Comparison of ENCODE assay signal across 3 fruit fly cellular contexts in genomic region chr3R:31310300-31310699, dm6.
TF ChIP-seq lines count a peak whose summit lies in the region.

No protein-coding gene starts in this region.

- TF ChIP-seq CTCF in whole organism, embryonic (GFP tag; optimal IDR thresholded peaks at IDR 0.05; lab: Kevin White, UChicago): no peak

TF ChIP-seq in whole organism, embryonic, 481 proteins besides CTCF, POLR2A, EP300 and RAD21 (continues in another document):
- no peak for TF ChIP-seq corto (GFP tag; optimal IDR thresholded peaks at IDR 0.05; lab: Kevin White, UChicago)
- no peak for TF ChIP-seq repo (GFP tag; optimal IDR thresholded peaks at IDR 0.05; lab: Kevin White, UChicago)
- no peak for TF ChIP-seq Hsf (GFP tag; optimal IDR thresholded peaks at IDR 0.05; lab: Kevin White, UChicago)
- TF ChIP-seq crol (GFP tag; IDR thresholded peaks at IDR 0.05; lab: Robert Waterston, UW): peak; percentile 91
- no peak for TF ChIP-seq CG2120 (GFP tag; optimal IDR thresholded peaks at IDR 0.05; lab: Kevin White, UChicago)
- peak; percentile 47; the same call in 1 of the 2 replicates for TF ChIP-seq Drgx (GFP tag; IDR thresholded peaks at IDR 0.05; lab: Robert Waterston, UW)
- no peak for TF ChIP-seq CG11247 (GFP tag; IDR thresholded peaks at IDR 0.05; lab: Robert Waterston, UW)
- peak; percentile 1 for TF ChIP-seq CG12769 (tag; optimal IDR thresholded peaks at IDR 0.05; lab: Kevin White, UChicago)
- TF ChIP-seq pum (GFP tag; optimal IDR thresholded peaks at IDR 0.05; lab: Kevin White, UChicago): no peak
- TF ChIP-seq HLH4C (GFP tag; IDR thresholded peaks at IDR 0.05; lab: Robert Waterston, UW; ENCODE audit: partially characterized antibody): 0 out of 3 replicates have a peak, but pooled peaks have one; percentile 14
- TF ChIP-seq B-H2 (GFP tag; optimal IDR thresholded peaks at IDR 0.05; lab: Kevin White, UChicago): no peak
- no peak for TF ChIP-seq BEAF-32 (GFP tag; optimal IDR thresholded peaks at IDR 0.05; lab: Kevin White, UChicago)
- no peak for TF ChIP-seq dimm (GFP tag; IDR thresholded peaks at IDR 0.05; lab: Robert Waterston, UW)
- TF ChIP-seq CG3407 (GFP tag; optimal IDR thresholded peaks at IDR 0.05; lab: Kevin White, UChicago): no peak
- TF ChIP-seq Ets97D (GFP tag; optimal IDR thresholded peaks at IDR 0.05; lab: Kevin White, UChicago): no peak
- TF ChIP-seq Hmx (GFP tag; optimal IDR thresholded peaks at IDR 0.05; lab: Kevin White, UChicago): no peak
- TF ChIP-seq Dbx (GFP tag; IDR thresholded peaks at IDR 0.05; lab: Robert Waterston, UW): no peak
- TF ChIP-seq chinmo (GFP tag; IDR thresholded peaks at IDR 0.05; lab: Robert Waterston, UW; ENCODE audit: partially characterized antibody): 0 out of 4 replicates have a peak, but pooled peaks have one; percentile 7
- no peak for TF ChIP-seq HLHmδ (GFP tag; optimal IDR thresholded peaks at IDR 0.05; lab: Kevin White, UChicago)
- TF ChIP-seq CG16779 (GFP tag; IDR thresholded peaks at IDR 0.05; lab: Robert Waterston, UW): no peak
- TF ChIP-seq maf-S (GFP tag; optimal IDR thresholded peaks at IDR 0.05; lab: Kevin White, UChicago): no peak
- no peak for TF ChIP-seq kay (GFP tag; optimal IDR thresholded peaks at IDR 0.05; lab: Kevin White, UChicago)
- TF ChIP-seq CG9932 (GFP tag; IDR thresholded peaks at IDR 0.05; lab: Robert Waterston, UW): peak; percentile 15; the same call in 1 of the 2 replicates
- no peak for TF ChIP-seq Hr78 (GFP tag; optimal IDR thresholded peaks at IDR 0.05; lab: Kevin White, UChicago)
- no peak for TF ChIP-seq CG15269 (tag; optimal IDR thresholded peaks at IDR 0.05; lab: Kevin White, UChicago)
- no peak for TF ChIP-seq Vsx1 (GFP tag; optimal IDR thresholded peaks at IDR 0.05; lab: Kevin White, UChicago)
- TF ChIP-seq scrt (GFP tag; optimal IDR thresholded peaks at IDR 0.05; lab: Kevin White, UChicago): no peak
- no peak for TF ChIP-seq CG8290 (GFP tag; optimal IDR thresholded peaks at IDR 0.05; lab: Kevin White, UChicago)
- TF ChIP-seq CG8290 (tag; optimal IDR thresholded peaks at IDR 0.05; lab: Kevin White, UChicago): peak in 1 of 2 experiments; percentile 31
- TF ChIP-seq C15 (GFP tag; IDR thresholded peaks at IDR 0.05; lab: Robert Waterston, UW): no peak

TF ChIP-seq in whole organism, prepupa, 60 proteins besides CTCF, POLR2A, EP300 and RAD21:
- TF ChIP-seq CG3032 (tag; optimal IDR thresholded peaks at IDR 0.05; lab: Kevin White, UChicago): no peak
- 0 out of 3 replicates have a peak, but pooled peaks have one; percentile 19 for TF ChIP-seq CG6163 (GFP tag; IDR thresholded peaks at IDR 0.05; lab: Robert Waterston, UW)
- TF ChIP-seq Hr4 (GFP tag; optimal IDR thresholded peaks at IDR 0.05; lab: Kevin White, UChicago): no peak
- TF ChIP-seq Lpt (GFP tag; optimal IDR thresholded peaks at IDR 0.05; lab: Kevin White, UChicago): no peak
- no peak for TF ChIP-seq Hr38 (GFP tag; optimal IDR thresholded peaks at IDR 0.05; lab: Kevin White, UChicago)
- no peak for TF ChIP-seq lz (GFP tag; optimal IDR thresholded peaks at IDR 0.05; lab: Kevin White, UChicago)
- no peak for TF ChIP-seq pdm3 (GFP tag; optimal IDR thresholded peaks at IDR 0.05; lab: Kevin White, UChicago)
- no peak for TF ChIP-seq CG9139 (GFP tag; optimal IDR thresholded peaks at IDR 0.05; lab: Kevin White, UChicago)
- TF ChIP-seq topi (GFP tag; optimal IDR thresholded peaks at IDR 0.05; lab: Kevin White, UChicago): no peak
- TF ChIP-seq fd85E (GFP tag; optimal IDR thresholded peaks at IDR 0.05; lab: Kevin White, UChicago): no peak
- no peak for TF ChIP-seq Blimp-1 (GFP tag; optimal IDR thresholded peaks at IDR 0.05; lab: Kevin White, UChicago)
- TF ChIP-seq Smox (GFP tag; optimal IDR thresholded peaks at IDR 0.05; lab: Kevin White, UChicago): no peak
- TF ChIP-seq fd59A (GFP tag; optimal IDR thresholded peaks at IDR 0.05; lab: Kevin White, UChicago): no peak
- TF ChIP-seq Gug (GFP tag; IDR thresholded peaks at IDR 0.05; lab: Robert Waterston, UW): no peak
- peak; percentile 13 for TF ChIP-seq net (GFP tag; optimal IDR thresholded peaks at IDR 0.05; lab: Kevin White, UChicago)
- no peak for TF ChIP-seq svp (GFP tag; lab: Kevin White, UChicago)
- TF ChIP-seq CG32006 (GFP tag; optimal IDR thresholded peaks at IDR 0.05; lab: Kevin White, UChicago): no peak
- no peak for TF ChIP-seq Ets21C (GFP tag; optimal IDR thresholded peaks at IDR 0.05; lab: Kevin White, UChicago)
- no peak for TF ChIP-seq Eip93F (GFP tag; optimal IDR thresholded peaks at IDR 0.05; lab: Kevin White, UChicago)
- 0 out of 2 replicates have a peak, but pooled peaks have one; percentile 26 for TF ChIP-seq CG11294 (GFP tag; IDR thresholded peaks at IDR 0.05; lab: Robert Waterston, UW)

TF ChIP-seq in whole organism, pupa, 21 proteins besides CTCF, POLR2A, EP300 and RAD21:
- TF ChIP-seq fd96Ca (GFP tag; IDR thresholded peaks at IDR 0.05; lab: Robert Waterston, UW): peak; percentile 20; the same call in 1 of the 3 replicates
- 0 out of 2 replicates have a peak, but pooled peaks have one; percentile 20 for TF ChIP-seq Ets98B (GFP tag; IDR thresholded peaks at IDR 0.05; lab: Robert Waterston, UW)
- TF ChIP-seq CG12605 (GFP tag; IDR thresholded peaks at IDR 0.05; lab: Robert Waterston, UW): no peak
- TF ChIP-seq CG13204 (GFP tag; optimal IDR thresholded peaks at IDR 0.05; lab: Kevin White, UChicago): peak; percentile 45
- no peak for TF ChIP-seq Pif1B (GFP tag; optimal IDR thresholded peaks at IDR 0.05; lab: Kevin White, UChicago)
- TF ChIP-seq CG4496 (GFP tag; IDR thresholded peaks at IDR 0.05; lab: Robert Waterston, UW): peak; percentile 31; the same call in 1 of the 3 replicates
TF ChIP-seq in whole organism, pupa: peak in this region for 4.
